Worm (Caenorhabditis elegans) whole organism, dauer: ENCODE measurements around the gene ugt-52.

Experiments used
- unc-62 ChIP-seq: sonication (generic microtip); optimal IDR thresholded peaks from 2 replicates; lab custom pipeline; 2017; ENCODE audit warnings: missing biosample characterization, missing genetic modification reagents, missing genetic modification characterization

Gene ugt-52

ce11 chrIV:828427-828826 is 49.8 kb downstream of the ugt-52 start:
- no peak for TF ChIP-seq unc-62 (GFP tag; lab: Kevin White, UChicago)

- TF ChIP-seq unc-62 (GFP tag; lab: Kevin White, UChicago), result no peak
These were observed 50.5 kb downstream of the ugt-52 start for ce11 chrIV:829107-829506.

DNA sequence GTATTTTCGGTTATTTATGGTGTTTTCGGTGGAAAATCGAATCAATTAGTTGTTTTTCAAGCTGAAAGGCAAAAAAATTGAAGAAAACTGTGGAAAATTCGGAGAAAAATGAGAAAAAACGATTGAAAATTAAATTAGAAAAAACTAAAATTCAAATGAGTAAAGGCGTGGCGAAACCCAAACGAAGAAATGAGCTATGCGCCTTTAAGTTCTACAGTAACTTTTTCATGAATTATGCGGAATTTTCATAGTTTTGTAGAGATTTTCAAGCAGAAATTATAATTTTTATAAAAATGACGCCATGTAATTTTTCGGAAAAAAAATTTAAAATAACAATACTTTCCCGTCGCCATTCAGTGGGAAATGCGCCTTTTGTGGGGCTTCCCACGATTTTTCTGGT is 51.1 kb downstream of the ugt-52 start:
- no peak for TF ChIP-seq unc-62 (GFP tag; lab: Kevin White, UChicago)

DNA sequence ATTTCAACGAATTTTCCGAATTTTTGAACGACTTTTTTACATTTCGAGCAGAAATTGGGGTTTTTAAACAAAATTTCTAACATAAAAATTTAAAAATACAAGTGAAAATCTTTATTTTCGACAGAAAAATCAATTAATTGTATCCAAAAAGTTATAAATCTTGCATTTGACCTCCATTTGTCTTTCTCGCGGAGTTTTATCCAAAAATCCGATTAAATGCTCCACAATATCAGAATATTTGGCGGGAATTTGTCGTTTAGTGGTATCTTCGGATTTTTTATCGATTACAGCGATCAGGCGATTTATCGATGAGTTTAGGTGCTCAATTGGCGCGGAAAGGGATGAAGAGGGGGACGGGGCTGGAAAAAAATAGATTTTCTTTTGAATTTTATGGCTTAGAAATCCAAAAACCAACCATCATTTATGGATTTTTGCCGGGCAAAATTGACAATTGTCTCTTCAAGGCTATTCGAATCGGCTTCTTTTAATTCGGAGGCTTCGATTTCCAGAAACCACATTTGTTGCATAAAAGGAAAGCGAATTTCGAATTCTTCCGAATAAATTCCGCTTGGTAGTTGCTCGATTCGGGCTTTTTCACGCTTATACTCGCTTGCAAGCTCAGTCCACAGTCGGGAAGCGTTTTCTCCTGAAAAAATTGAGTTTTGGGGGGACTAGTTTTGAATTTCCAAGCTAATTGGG is 51.8 kb downstream of the ugt-52 start:
- no peak for TF ChIP-seq unc-62 (GFP tag; lab: Kevin White, UChicago)

DNA sequence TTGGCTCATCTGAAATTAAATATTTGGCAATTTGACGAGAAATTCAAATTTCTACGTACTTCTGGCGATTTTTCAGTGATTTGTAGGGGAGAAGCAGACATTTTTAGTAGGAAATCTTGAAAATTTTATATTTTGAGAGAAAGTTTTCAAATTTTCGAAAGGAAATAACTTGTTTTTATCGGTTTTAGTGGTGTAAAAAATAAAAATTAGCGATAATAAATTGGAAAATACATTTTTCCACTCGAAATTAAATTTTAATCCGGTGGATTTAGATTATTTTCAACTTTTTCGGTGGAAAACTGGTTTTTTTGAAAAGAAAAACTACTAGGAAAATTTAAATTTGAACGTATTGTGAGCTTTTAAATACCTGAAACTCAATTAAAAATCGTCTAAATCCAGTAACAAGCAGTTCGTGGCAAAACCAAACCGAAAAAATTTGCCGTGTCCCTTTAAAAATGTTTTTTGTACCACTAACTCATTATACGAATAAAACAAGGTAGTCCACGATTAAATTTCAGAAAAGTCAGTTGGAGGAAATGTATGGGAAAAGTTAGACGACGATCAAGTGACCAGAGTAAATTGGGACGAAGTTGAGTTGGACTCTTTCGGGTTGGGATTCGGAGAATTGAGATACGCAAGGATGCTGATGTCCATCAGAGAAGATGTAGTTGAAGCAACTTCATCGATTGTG is 53.4 kb downstream of the ugt-52 start, which contains the start of the genes madf-1 and Y55F3BR.10:
Gene madf-1, minus strand, starts transcription at position 101 of the 691 bp plus-strand sequence.
Gene Y55F3BR.10, plus strand, starts transcription at position 641 of the 691 bp plus-strand sequence.
- no peak for TF ChIP-seq unc-62 (GFP tag; lab: Kevin White, UChicago)

DNA sequence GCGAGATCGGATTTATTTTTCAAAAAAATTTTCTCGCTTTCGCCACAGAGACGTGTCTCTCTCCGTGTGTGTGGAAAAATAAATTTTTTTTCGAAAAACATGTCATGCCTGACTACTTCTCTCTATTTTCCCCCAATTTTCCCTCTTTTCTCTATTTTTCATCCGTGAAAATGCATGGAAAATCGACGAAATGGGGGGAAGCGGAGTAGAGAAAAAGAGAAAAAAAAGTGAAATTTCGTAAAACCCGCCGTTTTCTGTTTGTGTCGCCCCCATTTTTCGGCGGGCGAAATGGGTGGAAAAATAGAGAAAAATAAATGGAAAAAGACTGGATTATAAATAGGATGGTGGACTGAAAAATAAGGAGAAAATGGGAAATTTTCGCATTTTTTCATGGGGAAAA is 54.9 kb downstream of the ugt-52 start:
- no peak for TF ChIP-seq unc-62 (GFP tag; lab: Kevin White, UChicago)
